Worm (Caenorhabditis elegans): ENCODE results near the gene ufm-1.
A peak's percentile ranks its signal among the peaks of the same experiment; 100 is the strongest.

ufm-1 gene

DNA sequence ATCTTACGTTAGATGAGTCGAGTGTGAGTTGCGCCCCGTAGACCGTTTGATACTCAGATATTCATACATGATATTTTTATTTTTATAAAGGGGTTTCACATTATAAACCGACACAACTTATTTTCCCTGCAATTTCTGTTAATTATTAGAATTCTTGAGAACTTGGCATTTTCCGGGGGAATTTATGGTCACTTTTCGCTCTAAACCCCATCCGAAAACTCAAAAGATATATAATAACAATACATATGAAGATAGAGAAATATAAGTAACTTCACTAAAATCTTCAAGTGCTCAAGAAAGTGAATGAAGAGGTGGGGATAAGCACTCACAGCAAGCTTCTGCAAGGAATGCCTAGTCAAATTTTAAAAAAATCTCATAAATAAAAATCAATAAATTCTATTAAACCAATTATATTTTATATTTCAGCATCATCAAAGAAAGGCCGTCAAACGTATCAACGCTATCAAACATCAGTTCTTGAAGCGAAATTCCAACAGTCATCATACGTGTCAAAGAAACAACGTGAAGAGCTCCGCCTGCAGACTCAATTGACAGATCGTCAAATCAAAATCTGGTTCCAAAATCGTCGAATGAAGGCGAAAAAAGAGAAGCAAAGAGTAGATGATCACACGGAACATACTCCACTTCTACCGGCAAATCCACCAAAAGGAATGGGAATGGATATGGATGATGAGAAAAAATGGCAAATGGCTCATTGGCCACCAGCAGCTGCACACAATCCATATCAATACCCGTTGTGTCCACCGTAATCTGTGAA lies 43.0 kb upstream of the ufm-1 start:
- TF ChIP-seq skn-1 (tag; optimal IDR thresholded peaks at IDR 0.05) (peak; percentile 100), lin-15B (tag; optimal IDR thresholded peaks at IDR 0.05) (no peak), ztf-11 (tag; optimal IDR thresholded peaks at IDR 0.05) (no peak), nhr-23 (tag; optimal IDR thresholded peaks at IDR 0.05) (peak; percentile 99), egl-5 (tag; optimal IDR thresholded peaks at IDR 0.05) (peak; percentile 27)

- no peak for TF ChIP-seq nfya-1 (tag; optimal IDR thresholded peaks at IDR 0.05; ENCODE audit: insufficient read depth)
- no peak for TF ChIP-seq hmg-11 (tag; optimal IDR thresholded peaks at IDR 0.05)
- TF ChIP-seq nhr-237 (tag; optimal IDR thresholded peaks at IDR 0.05), result no peak
- no peak for TF ChIP-seq ztf-11 (tag; optimal IDR thresholded peaks at IDR 0.05)
- TF ChIP-seq egl-27 (tag; optimal IDR thresholded peaks at IDR 0.05), result no peak
- no peak for TF ChIP-seq ztf-4 (tag; optimal IDR thresholded peaks at IDR 0.05)
- no peak for TF ChIP-seq elt-3 (tag; optimal IDR thresholded peaks at IDR 0.05)
- no peak for TF ChIP-seq nhr-43 (tag; optimal IDR thresholded peaks at IDR 0.05; ENCODE audit: poor library complexity, severe bottlenecking)
- TF ChIP-seq skn-1 (tag; optimal IDR thresholded peaks at IDR 0.05), result peak; percentile 100
- no peak for TF ChIP-seq ama-1 (optimal IDR thresholded peaks at IDR 0.05)
- TF ChIP-seq nhr-76 (tag; optimal IDR thresholded peaks at IDR 0.05), result no peak
- peak; percentile 100 for TF ChIP-seq nhr-23 (tag; optimal IDR thresholded peaks at IDR 0.05)
These were observed 42.3 kb upstream of the ufm-1 start for ce11 chrIII:7816463-7816862.

DNA sequence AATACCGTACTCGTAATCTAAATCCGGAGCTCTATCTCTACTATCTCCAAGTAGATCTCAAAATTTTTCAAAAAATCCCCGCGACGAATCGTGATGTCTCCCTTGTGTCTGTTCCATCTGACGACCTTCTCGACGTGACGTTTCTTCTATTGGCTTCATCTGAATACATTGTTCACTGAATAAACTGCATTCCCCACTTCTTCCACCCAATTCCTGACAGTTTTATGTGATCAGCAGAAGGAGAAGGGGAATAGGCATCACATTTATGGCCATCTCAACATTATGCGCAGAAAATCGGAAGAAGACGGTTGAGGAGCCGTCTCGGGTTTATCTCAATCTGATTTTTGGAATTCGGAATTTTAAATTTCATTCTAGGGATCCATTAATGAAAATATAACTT lies 39.8 kb upstream of the ufm-1 start:
- TF ChIP-seq egl-5 (tag; optimal IDR thresholded peaks at IDR 0.05) (peak; percentile 100), nhr-23 (tag; optimal IDR thresholded peaks at IDR 0.05) (no peak)

- no peak for TF ChIP-seq R02D3.7 (tag; optimal IDR thresholded peaks at IDR 0.05)
- TF ChIP-seq nhr-77 (tag; optimal IDR thresholded peaks at IDR 0.05), result no peak
- TF ChIP-seq fkh-10 (GFP tag; optimal IDR thresholded peaks at IDR 0.05), result no peak
- TF ChIP-seq aly-2 (tag; optimal IDR thresholded peaks at IDR 0.05), result no peak
- TF ChIP-seq jun-1 (tag; optimal IDR thresholded peaks at IDR 0.05), result no peak
- TF ChIP-seq egl-5 (tag; optimal IDR thresholded peaks at IDR 0.05), result peak; percentile 100
- peak; percentile 69 for TF ChIP-seq nfya-1 (tag; optimal IDR thresholded peaks at IDR 0.05; ENCODE audit: insufficient read depth)
- no peak for TF ChIP-seq nhr-237 (tag; optimal IDR thresholded peaks at IDR 0.05)
- no peak for TF ChIP-seq tbx-2 (tag; optimal IDR thresholded peaks at IDR 0.05)
- no peak for TF ChIP-seq ztf-4 (tag; optimal IDR thresholded peaks at IDR 0.05)
- TF ChIP-seq egl-27 (tag; optimal IDR thresholded peaks at IDR 0.05), result no peak
- no peak for TF ChIP-seq ceh-16 (tag; optimal IDR thresholded peaks at IDR 0.05)
- TF ChIP-seq snpc-4 (tag; optimal IDR thresholded peaks at IDR 0.05), result no peak
- no peak for TF ChIP-seq eor-1 (tag; optimal IDR thresholded peaks at IDR 0.05)
These were observed 38.9 kb upstream of the ufm-1 start for ce11 chrIII:7819866-7820265.

- TF ChIP-seq ceh-82 (tag; optimal IDR thresholded peaks at IDR 0.05) (no peak), nfya-1 (tag; optimal IDR thresholded peaks at IDR 0.05; ENCODE audit: insufficient read depth) (peak; percentile 98)
These were observed 35.5 kb upstream of the ufm-1 start for ce11 chrIII:7823285-7823684.

- TF ChIP-seq ceh-82 (tag; optimal IDR thresholded peaks at IDR 0.05) (no peak), eor-1 (tag; optimal IDR thresholded peaks at IDR 0.05) (no peak), daf-12 (tag; optimal IDR thresholded peaks at IDR 0.05) (no peak), lin-39 (tag; optimal IDR thresholded peaks at IDR 0.05) (no peak), zag-1 (tag; optimal IDR thresholded peaks at IDR 0.05) (no peak), jun-1 (tag; optimal IDR thresholded peaks at IDR 0.05) (no peak), egl-5 (tag; optimal IDR thresholded peaks at IDR 0.05) (peak; percentile 100)
These were observed 34.7 kb upstream of the ufm-1 start for ce11 chrIII:7824041-7824440.

Measured in whole organism, L3 larva.